Fruit fly (Drosophila melanogaster) whole organism, prepupa: Measurements from ENCODE around the gene CG10486.

Experiments used
- Blimp-1 ChIP-seq: fragments of 200-800 bp; sonication (Bioruptor generic); optimal IDR thresholded peaks from 3 replicates; lab custom pipeline; 2017; ENCODE audit warnings: missing biosample characterization, missing genetic modification characterization, mild to moderate bottlenecking, moderate library complexity, missing genetic modification reagents
- CG32006 ChIP-seq: fragments of 200-800 bp; sonication (Bioruptor generic); optimal IDR thresholded peaks from 3 replicates; lab custom pipeline; 2017; ENCODE audit warnings: missing biosample characterization, mild to moderate bottlenecking, missing genetic modification characterization
- CG34406 ChIP-seq: fragments of 200-800 bp; sonication (Bioruptor generic); optimal IDR thresholded peaks from 3 replicates; lab custom pipeline; 2016; ENCODE audit warnings: missing biosample characterization, missing genetic modification characterization
- CG4318 ChIP-seq: fragments of 200-800 bp; sonication (Bioruptor generic); optimal IDR thresholded peaks from 3 replicates; lab custom pipeline; 2017; ENCODE audit warnings: missing biosample characterization, mild to moderate bottlenecking, missing genetic modification characterization
- CG6792 ChIP-seq: fragments of 200-800 bp; sonication (Bioruptor generic); optimal IDR thresholded peaks from 3 replicates; lab custom pipeline; 2016; ENCODE audit warnings: missing biosample characterization, missing genetic modification characterization
- CG8319 ChIP-seq: fragments of 200-800 bp; sonication (Bioruptor generic); optimal IDR thresholded peaks from 3 replicates; lab custom pipeline; 2016; ENCODE audit warnings: missing biosample characterization, missing genetic modification characterization
- Eip75B ChIP-seq: fragments of 200-800 bp; sonication (Bioruptor generic); optimal IDR thresholded peaks from 3 replicates; lab custom pipeline; 2016; ENCODE audit warnings: missing biosample characterization, missing genetic modification characterization
- Hr4 ChIP-seq: fragments of 200-800 bp; sonication (Bioruptor generic); optimal IDR thresholded peaks from 3 replicates; lab custom pipeline; 2016; ENCODE audit warnings: missing biosample characterization, missing genetic modification characterization
- Lpt ChIP-seq: fragments of 200-800 bp; sonication (Bioruptor generic); optimal IDR thresholded peaks from 3 replicates; lab custom pipeline; 2016; ENCODE audit warnings: missing biosample characterization, missing genetic modification characterization
- achi ChIP-seq: fragments of 200-800 bp; sonication (Bioruptor generic); optimal IDR thresholded peaks from 3 replicates; lab custom pipeline; 2016; ENCODE audit warnings: missing biosample characterization, missing genetic modification characterization
- cyc ChIP-seq: fragments of 200-800 bp; sonication (Bioruptor generic); optimal IDR thresholded peaks from 3 replicates; lab custom pipeline; 2016; ENCODE audit warnings: missing biosample characterization, missing genetic modification characterization
- fd59A ChIP-seq: fragments of 200-800 bp; sonication (Bioruptor generic); optimal IDR thresholded peaks from 2 replicates; lab custom pipeline; 2017; ENCODE audit warnings: missing biosample characterization, mild to moderate bottlenecking, missing genetic modification characterization, missing genetic modification reagents
- ss ChIP-seq, 2 experiments: fragments of 200-800 bp; sonication (Bioruptor generic); optimal IDR thresholded peaks; 2 replicates in 1 of 2; 3 replicates in 1 of 2; lab custom pipeline; 2017 to 2018; ENCODE audit warnings: mild to moderate bottlenecking in 2 of 2, missing biosample characterization in 2 of 2, missing genetic modification characterization in 2 of 2, moderate library complexity in 1 of 2

dm6 chr3L:5893063-5893462 lies 13.4 kb downstream of the CG10486 start:
- TF ChIP-seq fd59A (GFP tag; lab: Kevin White, UChicago) (no peak), CG6792 (GFP tag; lab: Kevin White, UChicago) (no peak), CG4318 (GFP tag; lab: Kevin White, UChicago) (no peak), cyc (GFP tag; lab: Kevin White, UChicago) (no peak), Blimp-1 (GFP tag; lab: Kevin White, UChicago) (no peak), CG8319 (GFP tag; lab: Kevin White, UChicago) (no peak), ss (GFP tag; optimal IDR thresholded peaks at IDR 0.05; lab: Kevin White, UChicago) (no peak), Lpt (GFP tag; lab: Kevin White, UChicago) (no peak), CG34406 (GFP tag; lab: Kevin White, UChicago) (no peak), Hr4 (GFP tag; lab: Kevin White, UChicago) (no peak), CG32006 (GFP tag; lab: Kevin White, UChicago) (no peak), achi (no peak), Eip75B (GFP tag; lab: Kevin White, UChicago) (no peak)
